Fruit fly (Drosophila melanogaster): ENCODE measurements around the gene Npc2c.

The Npc2c gene

DNA sequence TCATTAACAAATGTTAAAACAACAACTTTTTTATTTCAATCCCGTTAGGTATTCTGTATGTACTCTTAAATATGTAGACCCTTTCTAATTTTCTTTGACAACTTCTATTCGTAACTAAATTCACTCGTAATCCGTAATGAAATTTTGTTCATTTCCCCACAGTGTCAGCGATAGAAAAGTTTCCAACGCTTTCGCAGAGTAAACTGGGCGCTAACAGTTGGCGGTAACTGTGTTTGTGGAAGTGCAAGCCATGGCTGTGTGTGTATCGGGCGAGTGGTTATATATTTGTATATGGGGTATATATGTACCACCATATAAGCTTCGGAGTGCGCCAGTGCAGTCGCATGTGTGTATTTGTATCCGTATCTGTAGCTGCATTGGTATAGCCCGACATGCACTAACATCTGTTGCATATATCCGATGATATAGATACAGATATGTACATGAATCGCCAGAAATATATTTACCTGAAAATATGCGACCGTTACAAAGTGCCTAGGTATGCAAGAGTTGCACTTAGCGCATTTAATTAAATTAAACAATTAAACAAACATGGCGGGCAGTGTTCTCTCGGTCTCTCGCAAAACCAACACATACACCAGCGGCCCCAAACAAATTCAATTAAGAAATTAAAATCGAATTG lies 21.5 kb downstream of the Npc2c start (continued):
- peak; percentile 19 for TF ChIP-seq Ets96B (tag; optimal IDR thresholded peaks at IDR 0.05)
- TF ChIP-seq CG16779 (tag; optimal IDR thresholded peaks at IDR 0.05), result no peak
- no peak for TF ChIP-seq Lpt (GFP tag; optimal IDR thresholded peaks at IDR 0.05)
- TF ChIP-seq CG11902 (GFP tag; optimal IDR thresholded peaks at IDR 0.05), result no peak

DNA sequence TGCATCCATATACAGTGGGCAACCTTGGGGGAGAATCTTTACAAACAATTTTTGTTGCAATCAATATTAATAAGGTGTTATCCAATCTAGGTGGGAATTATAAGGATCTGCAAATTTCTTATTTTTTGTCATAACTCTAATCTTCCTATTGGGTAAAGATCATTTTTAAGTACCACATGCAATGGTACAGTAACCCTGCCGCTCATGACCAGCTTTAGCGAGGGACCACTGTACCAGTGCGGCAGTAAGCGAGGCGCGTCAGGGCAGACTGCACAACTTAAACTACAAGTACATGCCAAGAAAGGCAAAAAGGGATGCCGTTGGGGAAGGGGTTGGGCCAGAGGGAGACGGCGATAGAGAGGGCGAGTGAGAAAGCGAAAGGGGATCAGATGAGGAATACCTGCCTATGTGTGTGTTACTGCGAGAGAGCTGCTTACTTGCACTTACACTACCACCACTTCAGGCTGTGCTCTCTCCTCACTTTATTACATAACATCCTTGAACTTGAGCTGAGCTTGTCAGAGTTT lies 22.6 kb downstream of the Npc2c start:
- peak; percentile 65 for TF ChIP-seq CG16779 (tag; optimal IDR thresholded peaks at IDR 0.05)
- peak; percentile 87 to 89 for TF ChIP-seq ss (GFP tag; optimal IDR thresholded peaks at IDR 0.05)
- peak; percentile 67 for TF ChIP-seq CG11762 (GFP tag; optimal IDR thresholded peaks at IDR 0.05; ENCODE audit: insufficient read depth)
- TF ChIP-seq cyc (GFP tag; optimal IDR thresholded peaks at IDR 0.05), result peak; percentile 85
- TF ChIP-seq CG11294 (GFP tag; IDR thresholded peaks at IDR 0.05), result peak; percentile 65; the same call in 1 of the 2 replicates
- TF ChIP-seq CG3919 (GFP tag; optimal IDR thresholded peaks at IDR 0.05), result peak; percentile 82
- peak; percentile 92 for TF ChIP-seq spab (GFP tag; optimal IDR thresholded peaks at IDR 0.05)
- TF ChIP-seq acj6 (GFP tag; optimal IDR thresholded peaks at IDR 0.05), result peak; percentile 87
- peak; percentile 87 for TF ChIP-seq pdm3 (GFP tag; optimal IDR thresholded peaks at IDR 0.05)
- TF ChIP-seq topi (GFP tag; optimal IDR thresholded peaks at IDR 0.05), result peak; percentile 80
- TF ChIP-seq Lpt (GFP tag; optimal IDR thresholded peaks at IDR 0.05), result peak; percentile 46
- peak; percentile 94 for TF ChIP-seq CG3032 (tag; optimal IDR thresholded peaks at IDR 0.05)
- TF ChIP-seq CG9139 (GFP tag; optimal IDR thresholded peaks at IDR 0.05), result peak; percentile 72
- TF ChIP-seq CG8119 (GFP tag; IDR thresholded peaks at IDR 0.05), result peak; percentile 69
- peak; percentile 84 for TF ChIP-seq CG31627 (GFP tag; optimal IDR thresholded peaks at IDR 0.05)
- TF ChIP-seq Sox14 (GFP tag; optimal IDR thresholded peaks at IDR 0.05), result peak; percentile 89
- TF ChIP-seq svp (GFP tag), result peak; percentile 89
- peak; percentile 96 for TF ChIP-seq Eip78C (GFP tag)
- TF ChIP-seq CG4318 (GFP tag; optimal IDR thresholded peaks at IDR 0.05), result peak; percentile 37
- peak; percentile 63 for TF ChIP-seq Ets21C (GFP tag; optimal IDR thresholded peaks at IDR 0.05)
- TF ChIP-seq lz (GFP tag; optimal IDR thresholded peaks at IDR 0.05), result peak; percentile 77
- peak; percentile 25 for TF ChIP-seq CG6276 (GFP tag; optimal IDR thresholded peaks at IDR 0.05)
- peak; percentile 39 for TF ChIP-seq fd85E (GFP tag; optimal IDR thresholded peaks at IDR 0.05)
- TF ChIP-seq dsx (GFP tag; optimal IDR thresholded peaks at IDR 0.05; ENCODE audit: poor library complexity, severe bottlenecking), result peak; percentile 90
- no peak for TF ChIP-seq dac (GFP tag; optimal IDR thresholded peaks at IDR 0.05)
- TF ChIP-seq CG7368 (GFP tag; optimal IDR thresholded peaks at IDR 0.05), result peak; percentile 71
- TF ChIP-seq OdsH (GFP tag; optimal IDR thresholded peaks at IDR 0.05), result peak; percentile 84
- peak; percentile 81 for TF ChIP-seq Sox15 (GFP tag; optimal IDR thresholded peaks at IDR 0.05)
- peak; percentile 73 for TF ChIP-seq Hr4 (GFP tag; optimal IDR thresholded peaks at IDR 0.05)
- TF ChIP-seq CG15336 (GFP tag; IDR thresholded peaks at IDR 0.05), result peak; percentile 62
- no peak for TF ChIP-seq Hr38 (GFP tag; optimal IDR thresholded peaks at IDR 0.05)
- peak; percentile 80 for TF ChIP-seq achi (GFP tag; optimal IDR thresholded peaks at IDR 0.05)
- peak; percentile 77 for TF ChIP-seq CG34406 (GFP tag; optimal IDR thresholded peaks at IDR 0.05)
- TF ChIP-seq esn (GFP tag; optimal IDR thresholded peaks at IDR 0.05), result peak; percentile 86
- peak; percentile 67 for TF ChIP-seq Blimp-1 (GFP tag; optimal IDR thresholded peaks at IDR 0.05)
- TF ChIP-seq Sox102F (GFP tag; optimal IDR thresholded peaks at IDR 0.05), result peak; percentile 63
- peak; percentile 71 for TF ChIP-seq Smox (GFP tag; optimal IDR thresholded peaks at IDR 0.05)
- peak; percentile 67; the same call in 2 of the 3 replicates for TF ChIP-seq eg (GFP tag; IDR thresholded peaks at IDR 0.05)
- peak; percentile 90 for TF ChIP-seq CG10631 (GFP tag; optimal IDR thresholded peaks at IDR 0.05)
- peak; percentile 93 for TF ChIP-seq CG10669 (GFP tag; optimal IDR thresholded peaks at IDR 0.05)
- peak; percentile 66 for TF ChIP-seq CG32006 (GFP tag; optimal IDR thresholded peaks at IDR 0.05)
- peak; percentile 73 for TF ChIP-seq CG11902 (GFP tag; optimal IDR thresholded peaks at IDR 0.05)
- TF ChIP-seq CG1621 (tag; optimal IDR thresholded peaks at IDR 0.05), result peak; percentile 89
- peak; percentile 93 for TF ChIP-seq fd59A (GFP tag; optimal IDR thresholded peaks at IDR 0.05)
- peak; percentile 83 for TF ChIP-seq CG8632 (GFP tag; optimal IDR thresholded peaks at IDR 0.05)
- TF ChIP-seq vri (GFP tag; optimal IDR thresholded peaks at IDR 0.05), result peak; percentile 93
- peak; percentile 83 for TF ChIP-seq CG6792 (GFP tag; optimal IDR thresholded peaks at IDR 0.05)
